Worm (Caenorhabditis elegans): ENCODE data around the gene F27E5.7.

- no peak for TF ChIP-seq zfh-2 (GFP tag; conservative IDR thresholded peaks at IDR 0.05)
- TF ChIP-seq ama-1 (optimal IDR thresholded peaks at IDR 0.05), result no peak
- no peak for TF ChIP-seq ama-1 (GFP tag; optimal IDR thresholded peaks at IDR 0.05)
- no peak for TF ChIP-seq F23B12.7 (tag; optimal IDR thresholded peaks at IDR 0.05; ENCODE audit: insufficient read depth)
- no peak for TF ChIP-seq ztf-25 (GFP tag; IDR thresholded peaks at IDR 0.05)
- no peak for TF ChIP-seq Y53F4B.3 (GFP tag; IDR thresholded peaks at IDR 0.05)
- no peak for TF ChIP-seq egl-44 (GFP tag; IDR thresholded peaks at IDR 0.05)
Observed at ce11 chrII:10121725-10122124, 840 bp upstream of the F27E5.7 start, which contains the start of gene lov-1.

All from whole organism, young adult.